Fruit fly (Drosophila melanogaster) whole organism, adult: ENCODE measurements around the gene Kdm3.

Experiments used
- CG7101 ChIP-seq: fragments of 200-800 bp; sonication (Bioruptor generic); optimal IDR thresholded peaks from 2 replicates; lab custom pipeline; 2018; ENCODE audit warnings: missing biosample characterization, mild to moderate bottlenecking, missing genetic modification characterization, moderate library complexity
- Clk ChIP-seq: fragments of 200-800 bp; sonication (Bioruptor generic); optimal IDR thresholded peaks from 2 replicates; lab custom pipeline; 2017; ENCODE audit warnings: missing biosample characterization, missing genetic modification characterization
- Mnt ChIP-seq: fragments of 200-800 bp; sonication (Bioruptor generic); optimal IDR thresholded peaks from 2 replicates; lab custom pipeline; 2016; ENCODE audit warnings: missing biosample characterization, mild to moderate bottlenecking, missing genetic modification characterization
- cnc ChIP-seq, 2 experiments: fragments of >200 bp; optimal IDR thresholded peaks; 2 replicates each; lab custom pipeline; 2017
- toe ChIP-seq: fragments of 200-800 bp; sonication (Bioruptor generic); optimal IDR thresholded peaks from 2 replicates; lab custom pipeline; 2016; ENCODE audit warnings: missing biosample characterization, missing genetic modification characterization

- TF ChIP-seq cnc (optimal IDR thresholded peaks at IDR 0.05; lab: Kevin White, UChicago) = no peak
- no peak for TF ChIP-seq toe (GFP tag; lab: Kevin White, UChicago)
- no peak for TF ChIP-seq Mnt (GFP tag; lab: Kevin White, UChicago)
- TF ChIP-seq CG7101 (tag; lab: Kevin White, UChicago) = peak; percentile 70
- TF ChIP-seq Clk (GFP tag; lab: Kevin White, UChicago) = no peak
These were observed 18.3 kb downstream of the Kdm3 start for dm6 chr3R:9534125-9534496.
